Worm (Caenorhabditis elegans) whole organism, L2 larva: ENCODE measurements around the gene ZK1240.11.

Experiments
- R02D3.7 ChIP-seq: fragments of 150-350 bp; optimal IDR thresholded peaks from 2 replicates; lab custom pipeline; 2014; ENCODE audit warnings: missing biosample characterization, missing genetic modification characterization
- egl-27 ChIP-seq: sonication (generic microtip); optimal IDR thresholded peaks from 3 replicates; lab custom pipeline; 2017; ENCODE audit warnings: missing biosample characterization, missing genetic modification reagents, missing genetic modification characterization
- gmeb-1 ChIP-seq: fragments of 150-350 bp; optimal IDR thresholded peaks from 2 replicates; lab custom pipeline; 2014; ENCODE audit warnings: missing biosample characterization, missing genetic modification characterization
- lin-13 ChIP-seq: fragments of 150-350 bp; optimal IDR thresholded peaks from 2 replicates; lab custom pipeline; 2014; ENCODE audit warnings: missing biosample characterization, missing genetic modification reagents, missing genetic modification characterization
- mdl-1 ChIP-seq, 2 experiments: fragments of 150-350 bp in 1 of 2; sonication (generic microtip) in 1 of 2; optimal IDR thresholded peaks; 2 replicates each; lab custom pipeline; 2017; ENCODE audit warnings: missing biosample characterization in 2 of 2, missing genetic modification characterization in 2 of 2
- nhr-237 ChIP-seq: fragments of 150-350 bp; optimal IDR thresholded peaks from 2 replicates; lab custom pipeline; 2014; ENCODE audit warnings: missing biosample characterization, missing genetic modification characterization
- nhr-77 ChIP-seq: fragments of 150-350 bp; optimal IDR thresholded peaks from 2 replicates; lab custom pipeline; 2014; ENCODE audit warnings: missing biosample characterization, missing genetic modification characterization
- snpc-4 ChIP-seq: fragments of 150-350 bp; optimal IDR thresholded peaks from 2 replicates; lab custom pipeline; 2014; ENCODE audit warnings: missing biosample characterization, missing genetic modification characterization
- unc-39 ChIP-seq: fragments of 150-350 bp; optimal IDR thresholded peaks from 2 replicates; lab custom pipeline; 2014; ENCODE audit warnings: missing biosample characterization, missing genetic modification characterization
- zag-1 ChIP-seq: fragments of 150-350 bp; optimal IDR thresholded peaks from 2 replicates; lab custom pipeline; 2014; ENCODE audit warnings: missing biosample characterization, missing genetic modification characterization
- ztf-4 ChIP-seq: fragments of 150-350 bp; optimal IDR thresholded peaks from 2 replicates; lab custom pipeline; 2014; ENCODE audit warnings: missing biosample characterization, missing genetic modification characterization

DNA sequence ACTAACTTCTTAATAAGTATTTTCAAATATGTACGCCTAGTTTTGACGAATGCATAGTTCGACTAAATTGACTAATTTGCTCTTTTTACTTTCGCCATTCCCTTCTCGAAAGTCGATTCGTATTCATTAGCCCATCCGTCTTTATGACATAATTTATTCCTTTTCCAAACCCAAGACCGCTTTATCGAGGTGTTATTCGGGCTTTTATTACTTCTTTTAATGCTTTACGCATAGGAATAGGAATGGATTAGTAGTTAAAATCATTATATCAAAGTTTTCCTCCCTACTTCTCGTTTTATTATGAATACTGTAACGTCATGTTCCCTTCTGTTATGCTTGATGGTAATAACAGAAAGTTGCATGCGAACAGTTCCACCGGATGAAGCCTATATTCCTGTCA, 49.9 kb downstream of the ZK1240.11 start, which contains the start of gene F16G10.2:
- no peak for TF ChIP-seq mdl-1 (tag; optimal IDR thresholded peaks at IDR 0.05; lab: Kevin White, UChicago)
- no peak for TF ChIP-seq ztf-4 (tag; lab: Kevin White, UChicago)
- TF ChIP-seq lin-13 (GFP tag; lab: Kevin White, UChicago) = no peak
- no peak for TF ChIP-seq R02D3.7 (tag; lab: Kevin White, UChicago)
- no peak for TF ChIP-seq nhr-77 (tag; lab: Kevin White, UChicago)
- no peak for TF ChIP-seq egl-27 (tag; lab: Kevin White, UChicago)
- TF ChIP-seq snpc-4 = no peak
- TF ChIP-seq unc-39 (tag; lab: Kevin White, UChicago) = no peak
- TF ChIP-seq nhr-237 (tag; lab: Kevin White, UChicago) = no peak
- TF ChIP-seq zag-1 (tag; lab: Kevin White, UChicago) = no peak
- TF ChIP-seq gmeb-1 = no peak
